Fruit fly (Drosophila melanogaster): Measurements from ENCODE around the gene Ac13E.

The Ac13E gene

DNA sequence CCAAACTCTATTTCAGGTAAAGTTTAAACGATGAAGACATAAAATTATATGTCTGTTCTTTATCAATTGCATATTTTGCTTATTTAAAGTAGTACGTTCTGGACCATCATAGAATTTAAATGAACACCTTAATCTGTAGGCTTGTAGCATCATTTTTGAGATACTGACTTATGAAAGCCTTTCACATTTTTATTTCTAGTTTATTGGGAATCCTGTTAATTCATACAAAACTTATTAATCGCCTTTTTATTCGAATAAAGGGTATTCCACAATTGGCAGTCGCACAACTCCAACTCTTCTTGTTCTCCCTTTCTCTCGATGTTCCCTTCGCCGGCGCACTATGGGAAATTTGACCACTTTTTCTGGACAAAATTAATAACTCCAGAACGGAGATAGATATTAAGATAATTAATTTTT lies 1.6 kb downstream of the Ac13E start:
- peak; percentile 17 for TF ChIP-seq bab1 (GFP tag; optimal IDR thresholded peaks at IDR 0.05)
- no peak for TF ChIP-seq CG1620 (GFP tag; optimal IDR thresholded peaks at IDR 0.05)

DNA sequence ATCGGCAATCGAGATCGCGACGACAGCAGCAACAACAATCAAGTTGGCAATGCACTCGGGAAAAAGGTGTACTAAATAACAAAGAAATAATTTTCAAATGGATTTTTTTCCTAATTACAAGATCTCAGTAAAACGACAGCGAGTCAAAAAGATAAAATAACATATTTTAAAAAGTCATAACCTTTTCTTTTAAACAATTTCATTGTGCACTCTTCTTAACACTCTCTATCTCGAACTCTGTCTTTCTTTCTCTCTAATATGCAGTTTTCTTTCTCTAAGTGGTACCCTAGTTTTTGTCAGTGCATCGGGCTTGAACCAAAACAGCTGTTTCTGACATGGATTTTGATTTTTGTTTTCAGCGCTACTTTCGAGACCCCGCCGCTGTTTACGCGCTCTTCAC lies 5.0 kb downstream of the Ac13E start:
- no peak for TF ChIP-seq Mnt (GFP tag; optimal IDR thresholded peaks at IDR 0.05)
- TF ChIP-seq CG7045 (GFP tag; optimal IDR thresholded peaks at IDR 0.05): no peak
- TF ChIP-seq kay (GFP tag; ENCODE audit: borderline replicate concordance): no peak
- TF ChIP-seq CG12768 (GFP tag; optimal IDR thresholded peaks at IDR 0.05): no peak
- no peak for TF ChIP-seq Clk (GFP tag; optimal IDR thresholded peaks at IDR 0.05)
- TF ChIP-seq toe (GFP tag; optimal IDR thresholded peaks at IDR 0.05): no peak
- no peak for TF ChIP-seq Hr96 (GFP tag; optimal IDR thresholded peaks at IDR 0.05)
- TF ChIP-seq cnc (optimal IDR thresholded peaks at IDR 0.05): no peak
- no peak for TF ChIP-seq tj (GFP tag; optimal IDR thresholded peaks at IDR 0.05)
- no peak for TF ChIP-seq CG5204 (GFP tag; optimal IDR thresholded peaks at IDR 0.05)
- no peak for TF ChIP-seq CG11617 (GFP tag; optimal IDR thresholded peaks at IDR 0.05)
- no peak for TF ChIP-seq ovo (GFP tag; optimal IDR thresholded peaks at IDR 0.05)
- TF ChIP-seq pad (GFP tag; optimal IDR thresholded peaks at IDR 0.05): no peak
- TF ChIP-seq Crg-1 (GFP tag; optimal IDR thresholded peaks at IDR 0.05): no peak
- no peak for TF ChIP-seq bab1 (GFP tag; optimal IDR thresholded peaks at IDR 0.05)
- TF ChIP-seq CG7101 (tag; optimal IDR thresholded peaks at IDR 0.05): no peak
- TF ChIP-seq CG33017 (tag; optimal IDR thresholded peaks at IDR 0.05): no peak
- no peak for TF ChIP-seq CG14711 (tag; optimal IDR thresholded peaks at IDR 0.05)

DNA sequence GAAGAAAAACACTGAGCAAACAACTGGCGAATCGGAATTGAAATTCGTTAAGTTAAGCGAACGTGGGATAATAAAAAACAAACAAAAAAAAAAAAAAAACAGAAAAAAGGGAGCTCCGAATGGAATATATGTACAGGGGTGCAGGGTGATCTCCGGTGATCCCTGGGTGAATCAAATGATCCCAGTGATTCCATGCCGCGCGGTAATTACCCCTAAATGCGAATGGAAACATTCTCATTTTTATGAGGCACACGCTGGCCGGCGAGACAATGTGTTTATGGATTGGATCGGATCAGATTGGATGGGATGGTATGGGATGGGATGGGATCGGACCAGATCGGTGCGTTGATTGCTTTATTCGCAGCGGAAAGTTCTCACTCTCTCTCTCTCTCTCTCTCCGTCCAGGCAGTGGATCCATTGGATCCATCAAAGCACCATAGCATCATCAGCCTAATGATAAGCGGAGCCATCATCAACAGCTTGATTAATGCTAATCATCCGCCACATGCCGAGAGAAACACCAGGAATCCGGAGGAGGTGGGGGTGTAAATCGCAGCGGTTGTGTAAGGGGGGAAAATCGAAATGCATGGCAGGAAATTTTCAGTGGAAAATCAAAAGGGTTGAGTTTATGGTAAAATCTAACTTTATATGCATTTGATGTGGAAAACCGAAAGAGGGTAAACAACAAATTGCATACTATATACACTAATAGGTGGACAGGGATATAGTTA lies 8.4 kb downstream of the Ac13E start:
- TF ChIP-seq CG14711 (tag; optimal IDR thresholded peaks at IDR 0.05): no peak
- TF ChIP-seq tj (GFP tag; optimal IDR thresholded peaks at IDR 0.05): no peak
- no peak for TF ChIP-seq cnc (optimal IDR thresholded peaks at IDR 0.05)
- no peak for TF ChIP-seq bab1 (GFP tag; optimal IDR thresholded peaks at IDR 0.05)
- TF ChIP-seq CG12768 (GFP tag; optimal IDR thresholded peaks at IDR 0.05): no peak
- no peak for TF ChIP-seq CG1620 (GFP tag; optimal IDR thresholded peaks at IDR 0.05)
- no peak for TF ChIP-seq Mnt (GFP tag; optimal IDR thresholded peaks at IDR 0.05)
- TF ChIP-seq CG33017 (tag; optimal IDR thresholded peaks at IDR 0.05): no peak
- no peak for TF ChIP-seq CG7101 (tag; optimal IDR thresholded peaks at IDR 0.05)
- TF ChIP-seq pad (GFP tag; optimal IDR thresholded peaks at IDR 0.05): no peak
- TF ChIP-seq Hr96 (GFP tag; optimal IDR thresholded peaks at IDR 0.05): no peak
- TF ChIP-seq cic (GFP tag; optimal IDR thresholded peaks at IDR 0.05): no peak
- TF ChIP-seq CG7045 (GFP tag; optimal IDR thresholded peaks at IDR 0.05): no peak
- no peak for TF ChIP-seq CG5204 (GFP tag; optimal IDR thresholded peaks at IDR 0.05)

DNA sequence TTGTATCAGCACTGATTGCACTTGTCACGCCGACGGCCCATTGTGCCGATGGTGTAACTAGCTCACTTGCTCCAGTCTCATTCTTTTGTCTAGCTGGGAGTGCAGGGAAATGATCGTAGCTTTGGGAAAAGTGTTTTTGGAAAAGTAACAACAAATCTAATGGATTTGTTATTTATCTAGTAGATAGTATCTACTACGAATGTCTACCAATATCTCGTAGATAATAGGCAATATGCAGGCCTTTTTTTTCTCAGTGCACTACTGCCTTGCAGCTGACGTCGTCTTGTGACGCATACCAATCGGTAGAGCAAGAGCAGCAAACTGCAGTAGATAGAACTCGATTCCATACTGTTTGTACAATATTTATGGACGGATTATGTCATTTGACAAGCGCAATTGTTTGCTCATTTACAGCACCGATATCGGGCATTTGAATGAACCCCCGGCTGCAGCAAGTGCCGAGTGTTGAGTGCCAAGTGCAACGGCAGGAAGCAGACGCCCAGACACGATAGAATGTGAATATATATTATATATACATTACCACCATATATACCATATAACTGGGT lies 10.5 kb downstream of the Ac13E start:
- no peak for TF ChIP-seq tj (GFP tag; optimal IDR thresholded peaks at IDR 0.05)
- TF ChIP-seq ovo (GFP tag; optimal IDR thresholded peaks at IDR 0.05): no peak
- TF ChIP-seq bab1 (GFP tag; optimal IDR thresholded peaks at IDR 0.05): no peak
- TF ChIP-seq CG11617 (GFP tag; optimal IDR thresholded peaks at IDR 0.05): peak; percentile 9
- peak; percentile 82 for TF ChIP-seq kay (GFP tag; ENCODE audit: borderline replicate concordance)
- no peak for TF ChIP-seq pad (GFP tag; optimal IDR thresholded peaks at IDR 0.05)
- no peak for TF ChIP-seq CG33017 (tag; optimal IDR thresholded peaks at IDR 0.05)
- no peak for TF ChIP-seq Crg-1 (GFP tag; optimal IDR thresholded peaks at IDR 0.05)
- TF ChIP-seq Hr96 (GFP tag; optimal IDR thresholded peaks at IDR 0.05): no peak
- no peak for TF ChIP-seq CG1620 (GFP tag; optimal IDR thresholded peaks at IDR 0.05)
- TF ChIP-seq CG5204 (GFP tag; optimal IDR thresholded peaks at IDR 0.05): no peak
- no peak for TF ChIP-seq Clk (GFP tag; optimal IDR thresholded peaks at IDR 0.05)
- no peak for TF ChIP-seq cic (GFP tag; optimal IDR thresholded peaks at IDR 0.05)
- TF ChIP-seq CG7101 (tag; optimal IDR thresholded peaks at IDR 0.05): peak; percentile 55
- no peak for TF ChIP-seq toe (GFP tag; optimal IDR thresholded peaks at IDR 0.05)
- TF ChIP-seq Mnt (GFP tag; optimal IDR thresholded peaks at IDR 0.05): no peak
- TF ChIP-seq CG12768 (GFP tag; optimal IDR thresholded peaks at IDR 0.05): no peak
- TF ChIP-seq CG7045 (GFP tag; optimal IDR thresholded peaks at IDR 0.05): peak; percentile 13
- TF ChIP-seq cnc (optimal IDR thresholded peaks at IDR 0.05): no peak
- TF ChIP-seq CG14711 (tag; optimal IDR thresholded peaks at IDR 0.05): peak; percentile 42

DNA sequence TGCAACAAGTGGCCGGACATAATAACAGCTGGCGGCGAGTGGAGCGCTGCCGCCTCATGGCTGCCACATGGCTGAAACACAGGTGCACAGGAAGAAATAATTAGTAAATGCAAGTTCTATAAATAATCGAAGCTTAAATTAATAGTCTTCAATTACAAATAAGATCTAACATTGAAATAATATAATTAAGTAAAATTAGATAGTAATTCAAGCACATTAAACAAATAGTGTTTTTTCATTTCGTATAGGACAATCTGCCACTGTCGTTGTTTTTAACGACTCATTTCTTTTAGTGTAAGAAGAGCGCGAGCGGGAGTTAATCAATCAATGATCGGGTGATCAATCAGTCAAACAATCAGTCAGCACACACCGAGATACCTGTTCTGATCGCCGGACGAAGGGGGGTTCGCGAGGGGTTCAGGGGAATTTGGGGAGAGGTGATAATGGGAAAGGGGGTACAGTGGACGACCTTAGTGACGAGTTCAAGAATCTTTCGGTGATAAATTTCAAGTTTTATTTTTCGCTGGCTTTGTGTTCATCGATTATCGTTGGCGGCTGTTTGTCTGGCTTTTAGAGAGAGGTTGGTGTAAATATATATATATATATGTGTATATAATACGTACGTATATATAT lies 14.1 kb downstream of the Ac13E start:
- no peak for TF ChIP-seq CG14711 (tag; optimal IDR thresholded peaks at IDR 0.05)
- TF ChIP-seq CG1620 (GFP tag; optimal IDR thresholded peaks at IDR 0.05): no peak
- no peak for TF ChIP-seq cnc (optimal IDR thresholded peaks at IDR 0.05)
- no peak for TF ChIP-seq Hr96 (GFP tag; optimal IDR thresholded peaks at IDR 0.05)
- no peak for TF ChIP-seq tj (GFP tag; optimal IDR thresholded peaks at IDR 0.05)
- no peak for TF ChIP-seq Mnt (GFP tag; optimal IDR thresholded peaks at IDR 0.05)
- TF ChIP-seq cic (GFP tag; optimal IDR thresholded peaks at IDR 0.05): no peak
- no peak for TF ChIP-seq Clk (GFP tag; optimal IDR thresholded peaks at IDR 0.05)
- TF ChIP-seq CG33017 (tag; optimal IDR thresholded peaks at IDR 0.05): no peak
- no peak for TF ChIP-seq CG7045 (GFP tag; optimal IDR thresholded peaks at IDR 0.05)
- TF ChIP-seq CG7101 (tag; optimal IDR thresholded peaks at IDR 0.05): no peak
- TF ChIP-seq CG12768 (GFP tag; optimal IDR thresholded peaks at IDR 0.05): no peak
- TF ChIP-seq Crg-1 (GFP tag; optimal IDR thresholded peaks at IDR 0.05): no peak
- no peak for TF ChIP-seq toe (GFP tag; optimal IDR thresholded peaks at IDR 0.05)

DNA sequence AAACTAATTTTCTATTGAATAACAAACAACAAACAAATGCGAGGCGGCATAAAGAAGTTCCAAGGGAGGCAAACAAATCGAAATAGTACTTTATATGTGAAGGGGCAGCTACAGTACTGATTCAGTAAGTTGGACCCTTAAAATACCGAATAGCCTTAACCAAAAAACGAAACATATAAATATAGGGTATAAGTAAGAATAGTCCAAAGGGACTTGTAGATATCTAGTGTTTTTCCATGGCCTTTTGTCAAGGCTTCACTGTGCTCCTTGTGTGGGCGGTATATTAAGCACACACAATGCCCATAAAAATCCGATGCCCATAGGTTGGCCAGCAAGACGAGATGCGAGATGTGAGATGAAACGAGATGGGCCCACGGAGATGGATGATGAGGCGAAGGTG lies 22.0 kb downstream of the Ac13E start:
- TF ChIP-seq tj (GFP tag; optimal IDR thresholded peaks at IDR 0.05): no peak
